Worm (Caenorhabditis elegans) whole organism, L2 larva: ENCODE measurements around the gene nhr-213.
A peak's percentile ranks its signal among the peaks of the same experiment; 100 is the strongest.

Experiments used
- C34F6.9 ChIP-seq: fragments of 150-350 bp; optimal IDR thresholded peaks from 2 replicates; lab custom pipeline; 2014; ENCODE audit warnings: missing biosample characterization, missing genetic modification characterization
- F13H6.1 ChIP-seq: sonication (generic microtip); optimal IDR thresholded peaks from 2 replicates; lab custom pipeline; 2016; ENCODE audit warnings: missing genetic modification characterization, missing compliant biosample characterization
- R02D3.7 ChIP-seq: fragments of 150-350 bp; optimal IDR thresholded peaks from 2 replicates; lab custom pipeline; 2014; ENCODE audit warnings: missing biosample characterization, missing genetic modification characterization
- ZK546.5 ChIP-seq: sonication (generic microtip); optimal IDR thresholded peaks from 2 replicates; lab custom pipeline; 2017; ENCODE audit warnings: missing biosample characterization, missing genetic modification characterization
- alr-1 ChIP-seq: fragments of 150-350 bp; optimal IDR thresholded peaks from 2 replicates; lab custom pipeline; 2014; ENCODE audit warnings: missing biosample characterization, missing genetic modification characterization
- aly-2 ChIP-seq: fragments of 150-350 bp; optimal IDR thresholded peaks from 2 replicates; lab custom pipeline; 2014; ENCODE audit warnings: missing biosample characterization, missing genetic modification characterization
- ama-1 ChIP-seq: fragments of 150-350 bp; optimal IDR thresholded peaks from 2 replicates; lab custom pipeline; 2018; ENCODE audit warnings: inconsistent platforms
- blmp-1 ChIP-seq: sonication (generic microtip); optimal IDR thresholded peaks from 2 replicates; lab custom pipeline; 2017; ENCODE audit warnings: missing genetic modification characterization, mild to moderate bottlenecking, missing compliant biosample characterization, antibody characterized with exemption, moderate library complexity; ENCODE audit not compliant: insufficient read depth
- ceh-16 ChIP-seq: fragments of 150-350 bp; optimal IDR thresholded peaks from 2 replicates; lab custom pipeline; 2014; ENCODE audit warnings: missing biosample characterization, missing genetic modification characterization
- crh-2 ChIP-seq: sonication (generic microtip); optimal IDR thresholded peaks from 2 replicates; lab custom pipeline; 2017; ENCODE audit warnings: missing biosample characterization, missing genetic modification characterization
- elt-1 ChIP-seq: fragments of 150-350 bp; optimal IDR thresholded peaks from 2 replicates; lab custom pipeline; 2014; ENCODE audit warnings: missing biosample characterization, missing genetic modification characterization
- fos-1 ChIP-seq: fragments of 150-350 bp; optimal IDR thresholded peaks from 2 replicates; lab custom pipeline; 2014; ENCODE audit warnings: missing biosample characterization, missing genetic modification characterization
- gmeb-1 ChIP-seq: fragments of 150-350 bp; optimal IDR thresholded peaks from 2 replicates; lab custom pipeline; 2014; ENCODE audit warnings: missing biosample characterization, missing genetic modification characterization
- lin-13 ChIP-seq: fragments of 150-350 bp; optimal IDR thresholded peaks from 2 replicates; lab custom pipeline; 2014; ENCODE audit warnings: missing biosample characterization, missing genetic modification reagents, missing genetic modification characterization
- mab-5 ChIP-seq: fragments of 150-350 bp; optimal IDR thresholded peaks from 2 replicates; lab custom pipeline; 2014; ENCODE audit warnings: missing biosample characterization, missing genetic modification characterization
- nhr-10 ChIP-seq: sonication (generic microtip); optimal IDR thresholded peaks from 2 replicates; lab custom pipeline; 2017; ENCODE audit warnings: missing biosample characterization, missing genetic modification characterization
- nhr-11 ChIP-seq: fragments of 150-350 bp; optimal IDR thresholded peaks from 2 replicates; lab custom pipeline; 2014; ENCODE audit warnings: missing biosample characterization, missing genetic modification characterization
- nhr-12 ChIP-seq: fragments of 150-350 bp; optimal IDR thresholded peaks from 2 replicates; lab custom pipeline; 2014; ENCODE audit warnings: missing biosample characterization, missing genetic modification characterization
- nhr-23 ChIP-seq: fragments of 150-350 bp; optimal IDR thresholded peaks from 2 replicates; lab custom pipeline; 2014; ENCODE audit warnings: missing biosample characterization, missing genetic modification reagents, missing genetic modification characterization
- nhr-237 ChIP-seq: fragments of 150-350 bp; optimal IDR thresholded peaks from 2 replicates; lab custom pipeline; 2014; ENCODE audit warnings: missing biosample characterization, missing genetic modification characterization
- nhr-25 ChIP-seq: fragments of 150-350 bp; sonication (generic microtip); optimal IDR thresholded peaks from 3 replicates; lab custom pipeline; 2014; ENCODE audit warnings: missing biosample characterization, missing genetic modification characterization
- nhr-6 ChIP-seq: fragments of 150-350 bp; optimal IDR thresholded peaks from 2 replicates; lab custom pipeline; 2014; ENCODE audit warnings: missing biosample characterization, missing genetic modification characterization
- nhr-77 ChIP-seq: fragments of 150-350 bp; optimal IDR thresholded peaks from 2 replicates; lab custom pipeline; 2014; ENCODE audit warnings: missing biosample characterization, missing genetic modification characterization
- peb-1 ChIP-seq: fragments of 150-350 bp; optimal IDR thresholded peaks from 2 replicates; lab custom pipeline; 2014; ENCODE audit warnings: missing biosample characterization, missing genetic modification characterization
- sem-4 ChIP-seq: fragments of 150-350 bp; optimal IDR thresholded peaks from 2 replicates; lab custom pipeline; 2014; ENCODE audit warnings: missing biosample characterization, missing genetic modification reagents, missing genetic modification characterization
- skn-1 ChIP-seq: sonication (generic microtip); optimal IDR thresholded peaks from 2 replicates; lab custom pipeline; 2017; ENCODE audit warnings: missing biosample characterization, missing genetic modification characterization
- sma-3 ChIP-seq: sonication (generic microtip); optimal IDR thresholded peaks from 2 replicates; lab custom pipeline; 2016; ENCODE audit warnings: missing genetic modification reagents, missing genetic modification characterization, missing compliant biosample characterization
- sma-9 ChIP-seq, 2 experiments: fragments of 150-350 bp in 1 of 2; sonication (generic microtip) in 1 of 2; optimal IDR thresholded peaks; 2 replicates each; lab custom pipeline; 2014 to 2016; ENCODE audit warnings: missing genetic modification characterization in 2 of 2, mild to moderate bottlenecking in 1 of 2, missing biosample characterization in 1 of 2, missing compliant biosample characterization in 1 of 2, missing genetic modification reagents in 1 of 2, moderate library complexity in 1 of 2
- snpc-4 ChIP-seq: fragments of 150-350 bp; optimal IDR thresholded peaks from 2 replicates; lab custom pipeline; 2014; ENCODE audit warnings: missing biosample characterization, missing genetic modification characterization
- unc-39 ChIP-seq: fragments of 150-350 bp; optimal IDR thresholded peaks from 2 replicates; lab custom pipeline; 2014; ENCODE audit warnings: missing biosample characterization, missing genetic modification characterization
- unc-55 ChIP-seq: fragments of 150-350 bp; sonication (generic microtip); optimal IDR thresholded peaks from 3 replicates; lab custom pipeline; 2014; ENCODE audit warnings: missing biosample characterization, missing genetic modification reagents, missing genetic modification characterization
- unc-62 ChIP-seq: fragments of 150-350 bp; optimal IDR thresholded peaks from 2 replicates; lab custom pipeline; 2014; ENCODE audit warnings: missing biosample characterization, missing genetic modification reagents, missing genetic modification characterization
- zag-1 ChIP-seq: fragments of 150-350 bp; optimal IDR thresholded peaks from 2 replicates; lab custom pipeline; 2014; ENCODE audit warnings: missing biosample characterization, missing genetic modification characterization
- ztf-11 ChIP-seq: sonication (generic microtip); optimal IDR thresholded peaks from 2 replicates; lab custom pipeline; 2017; ENCODE audit warnings: missing biosample characterization, missing genetic modification characterization
- ztf-4 ChIP-seq: fragments of 150-350 bp; optimal IDR thresholded peaks from 2 replicates; lab custom pipeline; 2014; ENCODE audit warnings: missing biosample characterization, missing genetic modification characterization

Gene nhr-213

ce11 chrV:15892696-15893095, 3.9 kb downstream of the nhr-213 start, which contains the start of gene T06C12.11:
Gene T06C12.11, plus strand, starts transcription at chrV:15892996.
- TF ChIP-seq gmeb-1 (tag; lab: Kevin White, UChicago) (no peak), C34F6.9 (tag; lab: Kevin White, UChicago) (no peak), crh-2 (tag; lab: Kevin White, UChicago) (no peak), nhr-11 (tag; lab: Kevin White, UChicago) (no peak), ceh-16 (tag; lab: Kevin White, UChicago) (no peak), ztf-11 (tag; lab: Kevin White, UChicago) (no peak), sma-9 (GFP tag; optimal IDR thresholded peaks at IDR 0.05; lab: Kevin White, UChicago) (no peak), sma-9 (tag; optimal IDR thresholded peaks at IDR 0.05; lab: Kevin White, UChicago) (no peak), fos-1 (tag; lab: Kevin White, UChicago) (no peak), ZK546.5 (no peak), unc-39 (tag; lab: Kevin White, UChicago) (no peak), R02D3.7 (tag; lab: Kevin White, UChicago) (no peak), unc-55 (GFP tag; lab: Kevin White, UChicago) (no peak), nhr-12 (tag; lab: Kevin White, UChicago) (no peak), nhr-6 (tag; lab: Kevin White, UChicago) (no peak), peb-1 (tag; lab: Kevin White, UChicago) (no peak), nhr-10 (tag; lab: Kevin White, UChicago) (no peak), snpc-4 (tag; lab: Kevin White, UChicago) (no peak), nhr-23 (tag; lab: Kevin White, UChicago) (no peak), blmp-1 (tag; lab: Kevin White, UChicago) (no peak)

ce11 chrV:15891761-15892160, 4.8 kb downstream of the nhr-213 start, which contains the start of gene T06C12.12:
Gene T06C12.12, plus strand, starts transcription at chrV:15892061.
- no peak for TF ChIP-seq ama-1
- no peak for TF ChIP-seq mab-5
- TF ChIP-seq zag-1 (tag; lab: Kevin White, UChicago): no peak
- TF ChIP-seq elt-1 (tag; lab: Kevin White, UChicago): no peak
- no peak for TF ChIP-seq aly-2 (tag; lab: Kevin White, UChicago)
- TF ChIP-seq nhr-237 (tag; lab: Kevin White, UChicago): no peak
- TF ChIP-seq nhr-6 (tag; lab: Kevin White, UChicago): no peak
- no peak for TF ChIP-seq C34F6.9 (tag; lab: Kevin White, UChicago)
- TF ChIP-seq unc-55 (GFP tag; lab: Kevin White, UChicago): no peak
- TF ChIP-seq lin-13 (GFP tag; lab: Kevin White, UChicago): no peak
- no peak for TF ChIP-seq nhr-11 (tag; lab: Kevin White, UChicago)

ce11 chrV:15891279-15891678, 5.3 kb downstream of the nhr-213 start:
- no peak for TF ChIP-seq ztf-11 (tag; lab: Kevin White, UChicago)
- no peak for TF ChIP-seq alr-1 (tag; lab: Kevin White, UChicago)
- peak; percentile 84 for TF ChIP-seq fos-1 (tag; lab: Kevin White, UChicago)
- no peak for TF ChIP-seq F13H6.1 (tag; lab: Kevin White, UChicago)
- no peak for TF ChIP-seq C34F6.9 (tag; lab: Kevin White, UChicago)
- peak; percentile 10 for TF ChIP-seq sma-9 (GFP tag; optimal IDR thresholded peaks at IDR 0.05; lab: Kevin White, UChicago)
- TF ChIP-seq sma-9 (tag; optimal IDR thresholded peaks at IDR 0.05; lab: Kevin White, UChicago): no peak
- TF ChIP-seq lin-13 (GFP tag; lab: Kevin White, UChicago): no peak
- TF ChIP-seq nhr-6 (tag; lab: Kevin White, UChicago): no peak
- TF ChIP-seq nhr-25 (tag; lab: Kevin White, UChicago): no peak
- no peak for TF ChIP-seq sma-3 (GFP tag; lab: Kevin White, UChicago)
- no peak for TF ChIP-seq mab-5
- no peak for TF ChIP-seq sem-4 (tag; lab: Kevin White, UChicago)
- TF ChIP-seq unc-62: no peak
- TF ChIP-seq ztf-4 (tag; lab: Kevin White, UChicago): no peak

- no peak for TF ChIP-seq nhr-237 (tag; lab: Kevin White, UChicago)
- TF ChIP-seq nhr-25 (tag; lab: Kevin White, UChicago): no peak
- TF ChIP-seq gmeb-1 (tag; lab: Kevin White, UChicago): no peak
- no peak for TF ChIP-seq nhr-77 (tag; lab: Kevin White, UChicago)
- no peak for TF ChIP-seq skn-1 (tag; lab: Kevin White, UChicago)
- no peak for TF ChIP-seq nhr-10 (tag; lab: Kevin White, UChicago)
- TF ChIP-seq fos-1 (tag; lab: Kevin White, UChicago): peak; percentile 88
- TF ChIP-seq, all 48 proteins: peak for 1
Observed at ce11 chrV:15890115-15890514, 6.5 kb downstream of the nhr-213 start.
